Fruit fly (Drosophila melanogaster): ENCODE measurements around the gene CG13310.

The CG13310 gene

dm6 chr3L:8770616-8771229, 29.6 kb downstream of the CG13310 start:
- no peak for TF ChIP-seq CG17801 (GFP tag; optimal IDR thresholded peaks at IDR 0.05; ENCODE audit: partially characterized antibody)

DNA sequence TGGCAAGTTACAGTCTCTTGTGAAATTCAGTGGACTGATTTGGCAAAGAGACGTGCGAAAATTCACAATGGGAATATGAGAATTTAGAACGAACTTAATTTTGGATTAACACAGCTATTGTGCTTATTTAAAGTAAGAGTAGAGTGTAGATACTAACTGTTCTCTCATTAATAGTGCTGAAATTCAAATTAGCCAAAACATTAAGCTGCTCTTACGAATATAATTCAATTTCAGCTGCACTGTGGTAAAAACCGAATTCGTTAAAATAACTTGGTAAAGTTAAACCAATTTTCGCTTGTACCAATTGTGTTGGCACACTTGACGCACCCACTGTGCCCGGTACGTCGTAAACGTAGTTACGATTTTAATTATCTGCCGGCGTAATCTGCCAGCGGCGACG, 32.5 kb downstream of the CG13310 start:
- TF ChIP-seq CG17801 (GFP tag; optimal IDR thresholded peaks at IDR 0.05; ENCODE audit: partially characterized antibody), result peak; percentile 96

DNA sequence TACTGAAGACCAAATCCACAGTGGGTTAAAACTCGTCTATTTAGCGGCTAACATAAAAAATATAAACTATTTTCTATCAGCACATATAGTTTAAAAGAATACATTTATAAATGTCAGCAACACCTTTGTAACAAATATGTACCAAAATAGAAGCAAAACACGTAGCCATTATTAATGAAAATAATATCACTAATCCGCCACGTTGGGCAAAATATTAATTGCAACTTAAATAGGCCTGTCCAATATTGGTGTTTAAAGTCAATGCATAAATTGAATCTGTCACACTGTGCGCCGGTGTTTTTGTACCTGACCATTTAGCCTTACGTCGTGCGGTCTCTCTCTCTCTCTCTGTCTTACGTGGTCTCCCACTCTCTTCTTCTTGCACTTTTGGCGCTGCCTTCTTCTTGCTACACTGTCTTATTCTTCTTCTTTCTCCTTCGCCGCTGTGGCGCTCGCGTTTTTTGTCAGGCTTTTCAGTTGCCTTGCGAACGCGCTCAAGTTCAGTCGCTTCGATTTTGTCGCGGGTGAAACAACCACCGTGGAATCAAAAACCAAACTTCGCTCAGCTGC, 34.3 kb downstream of the CG13310 start:
- TF ChIP-seq CG17801 (GFP tag; optimal IDR thresholded peaks at IDR 0.05; ENCODE audit: partially characterized antibody), result peak; percentile 90

dm6 chr3L:8765493-8765892, 34.8 kb downstream of the CG13310 start:
- no peak for TF ChIP-seq CG17801 (GFP tag; optimal IDR thresholded peaks at IDR 0.05; ENCODE audit: partially characterized antibody)

DNA sequence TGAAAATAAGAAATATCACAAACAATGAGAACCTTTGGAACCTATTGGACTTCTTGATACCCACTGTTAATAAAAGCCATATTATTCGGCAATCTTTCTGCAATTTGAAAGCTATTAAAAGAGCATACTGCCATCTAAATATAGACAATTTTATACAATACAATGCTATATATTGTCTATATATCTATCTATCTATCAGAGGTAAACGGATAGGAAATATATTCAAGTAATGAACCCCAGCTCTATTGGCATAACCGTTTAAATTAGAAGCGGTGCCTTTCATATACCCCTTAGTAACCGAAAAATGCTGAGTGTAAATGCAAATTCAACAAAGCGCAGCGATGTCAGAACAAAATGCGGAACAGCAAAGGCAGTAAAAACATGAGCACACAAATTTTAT, 36.5 kb downstream of the CG13310 start:
- TF ChIP-seq CG17801 (GFP tag; optimal IDR thresholded peaks at IDR 0.05; ENCODE audit: partially characterized antibody), result peak; percentile 13

- TF ChIP-seq CG17801 (GFP tag; optimal IDR thresholded peaks at IDR 0.05; ENCODE audit: partially characterized antibody), result peak; percentile 24
Observed at dm6 chr3L:8763037-8763454, 37.3 kb downstream of the CG13310 start.

DNA sequence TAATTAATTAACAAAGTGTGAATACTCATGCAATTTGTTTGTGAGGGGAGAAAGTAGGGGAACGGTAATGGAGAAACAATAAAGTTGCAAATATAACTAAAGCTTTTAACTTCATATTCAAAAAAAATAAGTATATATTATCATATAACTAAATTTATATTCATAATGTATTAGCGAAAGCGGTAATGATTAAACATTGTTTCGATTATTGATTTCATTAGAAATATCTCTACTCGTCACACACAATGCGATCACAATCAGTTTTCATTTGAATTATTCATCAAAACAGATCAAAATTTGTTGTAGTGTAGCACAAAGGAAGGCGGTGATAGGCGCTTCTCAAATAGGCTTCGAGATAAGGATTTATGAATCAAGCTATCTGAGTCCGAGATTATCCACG, 44.6 kb downstream of the CG13310 start, which contains the start of gene CG6576:
TSS of gene CG6576 (plus strand) at position 301 of the 400 bp plus-strand sequence.
- no peak for TF ChIP-seq CG17801 (GFP tag; optimal IDR thresholded peaks at IDR 0.05; ENCODE audit: partially characterized antibody)

DNA sequence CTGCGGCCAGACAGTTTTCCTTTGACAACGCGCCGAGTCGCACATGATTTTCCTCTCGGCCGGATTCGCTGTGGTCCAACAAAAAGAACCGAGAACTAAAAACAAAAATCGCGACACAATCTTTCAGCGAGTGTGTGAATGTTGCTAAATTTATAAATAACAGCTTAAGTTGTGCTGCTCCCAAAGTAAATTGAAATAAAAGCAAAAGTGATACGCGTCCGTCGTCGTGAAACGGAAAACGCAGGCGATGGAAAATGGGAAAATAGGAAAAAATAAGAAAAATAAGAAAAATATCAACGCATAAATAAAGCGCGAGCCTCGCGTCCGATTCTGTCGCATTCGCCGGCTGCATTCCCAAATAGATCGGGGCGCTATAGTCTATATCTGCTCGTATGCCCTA, 46.7 kb downstream of the CG13310 start, which contains the start of gene Fhos:
TSS of gene Fhos (plus strand) at position 28 of the 400 bp plus-strand sequence.
- TF ChIP-seq CG17801 (GFP tag; optimal IDR thresholded peaks at IDR 0.05; ENCODE audit: partially characterized antibody), result no peak

dm6 chr3L:8751262-8751661, 49.1 kb downstream of the CG13310 start:
- no peak for TF ChIP-seq CG17801 (GFP tag; optimal IDR thresholded peaks at IDR 0.05; ENCODE audit: partially characterized antibody)

DNA sequence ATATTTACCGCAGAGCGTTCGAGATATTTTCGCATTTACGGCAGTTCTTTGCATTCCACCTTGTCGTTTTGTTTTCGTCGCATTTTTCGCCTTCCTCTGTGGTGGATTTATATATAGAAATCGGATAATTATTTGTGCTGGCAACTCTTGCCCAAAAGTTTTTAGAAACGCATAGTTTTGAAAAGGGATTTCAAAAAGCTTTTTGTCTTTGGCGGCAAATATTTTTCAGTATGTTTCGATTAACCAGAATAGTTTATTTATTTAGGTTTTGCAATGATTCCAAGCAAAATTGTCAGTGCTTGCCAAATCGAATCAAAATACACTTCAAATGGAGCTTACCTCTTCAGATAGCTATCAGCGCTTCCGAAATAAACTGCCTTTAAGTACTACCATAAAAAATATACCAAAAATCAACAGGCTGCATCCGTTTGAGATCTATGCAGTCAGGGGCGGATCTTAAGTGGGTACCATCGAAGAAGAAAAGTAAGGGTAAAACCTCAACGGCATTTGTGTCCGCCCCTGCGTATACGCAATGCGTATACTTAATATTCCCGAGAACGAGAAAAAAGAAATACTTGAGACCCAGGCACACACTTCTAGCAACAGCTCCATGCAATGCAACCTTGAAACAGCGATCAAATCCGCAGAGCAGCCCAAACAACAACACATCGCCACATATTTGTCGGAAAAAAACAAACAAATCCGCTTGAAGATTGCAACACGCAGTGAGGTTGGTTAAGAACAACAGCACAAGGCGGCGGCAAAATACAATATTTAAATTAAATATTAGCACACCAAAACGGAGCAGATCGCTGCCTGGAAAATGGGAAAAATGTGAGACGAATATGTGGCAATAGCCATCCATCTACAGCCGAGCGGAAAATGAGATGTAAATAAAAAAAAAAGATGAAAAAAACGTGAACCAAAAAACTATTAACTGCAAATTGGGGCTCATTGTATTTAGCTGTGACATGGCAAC, 50.4 kb downstream of the CG13310 start, which contains the start of gene CG13306:
TSS of gene CG13306 (minus strand) at position 51 of the 979 bp plus-strand sequence.
- TF ChIP-seq CG17801 (GFP tag; optimal IDR thresholded peaks at IDR 0.05; ENCODE audit: partially characterized antibody), result no peak

DNA sequence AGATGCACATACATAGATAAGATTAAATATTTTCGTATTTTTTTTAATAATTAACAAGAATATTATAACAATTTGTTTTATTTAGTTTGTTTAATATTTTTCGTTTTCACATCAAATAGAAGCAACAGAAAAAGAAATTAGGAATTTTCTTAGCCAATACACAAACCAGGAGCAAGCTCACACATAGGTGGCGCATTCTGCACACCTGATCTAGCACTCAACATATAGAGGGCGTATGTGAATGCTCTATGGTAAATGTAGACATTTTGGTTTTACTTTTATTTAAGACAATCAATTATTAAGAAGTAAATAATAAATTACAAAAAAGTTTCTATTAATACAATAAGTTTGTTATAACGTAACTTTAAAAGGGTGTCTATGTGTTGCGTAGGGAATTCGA, 51.5 kb downstream of the CG13310 start:
- no peak for TF ChIP-seq CG17801 (GFP tag; optimal IDR thresholded peaks at IDR 0.05; ENCODE audit: partially characterized antibody)

Measured in ovary, adult (tissue).